Worm (Caenorhabditis elegans) whole organism, midembryonic: ENCODE results near the gene utx-1.

Experiments
- cog-1 ChIP-seq: sonication (generic microtip); optimal IDR thresholded peaks from 2 replicates; lab custom pipeline; 2016; ENCODE audit warnings: missing genetic modification characterization, missing compliant biosample characterization
- flt-1 ChIP-seq: fragments of 200-800 bp; sonication (Bioruptor generic); IDR thresholded peaks from 2 replicates; pipeline ENCODE4 v1.3.6; 2022; ENCODE audit warnings: missing genetic modification characterization, missing compliant biosample characterization
- klf-2 ChIP-seq: fragments of 200-800 bp; sonication (Bioruptor generic); conservative IDR thresholded peaks from 2 replicates; pipeline ENCODE4 v1.3.6; 2022; ENCODE audit warnings: missing genetic modification reagents, missing genetic modification characterization, missing compliant biosample characterization
- ref-1 ChIP-seq: fragments of 200-800 bp; sonication (Bioruptor generic); conservative IDR thresholded peaks from 2 replicates; pipeline ENCODE4 v1.3.6; 2022; ENCODE audit warnings: missing genetic modification reagents, missing genetic modification characterization, missing compliant biosample characterization
- tab-1 ChIP-seq: fragments of 200-800 bp; sonication (Bioruptor generic); IDR thresholded peaks from 2 replicates; pipeline ENCODE4 v1.3.6; 2022; ENCODE audit warnings: missing genetic modification characterization, missing compliant biosample characterization
- ztf-23 ChIP-seq: fragments of 200-800 bp; sonication (Bioruptor generic); IDR thresholded peaks from 2 replicates; pipeline ENCODE4 v1.3.6; 2022; ENCODE audit warnings: missing genetic modification reagents, missing genetic modification characterization, missing compliant biosample characterization

DNA sequence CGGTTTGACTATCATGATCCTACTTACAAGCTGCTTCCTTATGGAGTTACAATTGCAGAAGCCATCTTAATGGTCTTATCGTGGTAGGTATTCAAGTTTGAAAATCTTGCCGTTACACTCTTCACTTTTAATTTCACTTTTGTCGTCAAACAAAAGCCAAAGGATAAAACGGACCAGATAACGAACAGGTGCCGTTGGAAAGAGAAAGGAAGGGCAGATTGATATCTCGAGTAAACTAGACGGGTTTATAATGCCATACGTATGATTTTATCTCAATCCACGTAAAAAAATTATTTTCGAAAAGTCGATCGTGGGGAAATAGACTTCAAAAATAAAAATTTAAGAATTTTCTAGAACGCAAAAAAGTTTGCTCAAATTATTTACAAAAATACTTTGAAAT, 2.9 kb upstream of the utx-1 start:
- TF ChIP-seq ref-1 (GFP tag; lab: Robert Waterston, UW) (no peak), tab-1 (GFP tag; lab: Robert Waterston, UW) (no peak), cog-1 (tag; lab: Kevin White, UChicago) (no peak), ztf-23 (GFP tag; lab: Robert Waterston, UW) (no peak), klf-2 (GFP tag; lab: Robert Waterston, UW) (no peak), flt-1 (GFP tag; lab: Robert Waterston, UW) (no peak)
